Worm (Caenorhabditis elegans) whole organism, mixed stage, embryonic: Measurements from ENCODE around the gene asp-2.

ENCODE experiments used
- M03D4.4 ChIP-seq: sonication (generic microtip); optimal IDR thresholded peaks from 2 replicates; lab custom pipeline; 2017; ENCODE audit warnings: mild to moderate bottlenecking, missing genetic modification characterization, missing compliant biosample characterization
- blmp-1 ChIP-seq: fragments of 150-350 bp; optimal IDR thresholded peaks from 2 replicates; lab custom pipeline; 2014; ENCODE audit warnings: missing biosample characterization, missing genetic modification characterization
- elt-3 ChIP-seq: fragments of 150-350 bp; optimal IDR thresholded peaks from 2 replicates; lab custom pipeline; 2014; ENCODE audit warnings: missing biosample characterization, missing genetic modification characterization
- lin-13 ChIP-seq: fragments of 150-350 bp; optimal IDR thresholded peaks from 2 replicates; lab custom pipeline; 2014; ENCODE audit warnings: missing biosample characterization, missing genetic modification characterization
- mab-5 ChIP-seq: fragments of 150-350 bp; optimal IDR thresholded peaks from 2 replicates; lab custom pipeline; 2014; ENCODE audit warnings: missing biosample characterization, missing genetic modification characterization
- nhr-12 ChIP-seq: fragments of 150-350 bp; optimal IDR thresholded peaks from 2 replicates; lab custom pipeline; 2014; ENCODE audit warnings: missing biosample characterization, missing genetic modification characterization
- nhr-237 ChIP-seq: fragments of 150-350 bp; optimal IDR thresholded peaks from 2 replicates; lab custom pipeline; 2014; ENCODE audit warnings: missing biosample characterization, missing genetic modification characterization
- nhr-76 ChIP-seq: sonication (generic microtip); optimal IDR thresholded peaks from 2 replicates; lab custom pipeline; 2017; ENCODE audit warnings: missing biosample characterization, missing genetic modification characterization
- snpc-4 ChIP-seq: fragments of 150-350 bp; optimal IDR thresholded peaks from 2 replicates; lab custom pipeline; 2014; ENCODE audit warnings: missing biosample characterization, missing genetic modification characterization
- sptf-1 ChIP-seq: sonication (generic microtip); optimal IDR thresholded peaks from 2 replicates; lab custom pipeline; 2017; ENCODE audit warnings: mild to moderate bottlenecking, missing genetic modification characterization, moderate library complexity, missing compliant biosample characterization
- unc-62 ChIP-seq: fragments of 150-350 bp; optimal IDR thresholded peaks from 2 replicates; lab custom pipeline; 2014; ENCODE audit warnings: missing biosample characterization, missing genetic modification reagents, missing genetic modification characterization

ce11 chrV:9168089-9168488 is 34.8 kb upstream of the asp-2 start, which contains the start of gene B0222.11:
- TF ChIP-seq elt-3 (tag; lab: Kevin White, UChicago) (no peak), M03D4.4 (tag; lab: Kevin White, UChicago) (no peak), unc-62 (GFP tag; lab: Kevin White, UChicago) (no peak), mab-5 (no peak), lin-13 (tag; lab: Kevin White, UChicago) (no peak), nhr-76 (tag; lab: Kevin White, UChicago) (no peak), blmp-1 (no peak), nhr-237 (tag; lab: Kevin White, UChicago) (no peak), nhr-12 (tag; lab: Kevin White, UChicago) (no peak), snpc-4 (tag; lab: Kevin White, UChicago) (no peak), sptf-1 (no peak)
